Fruit fly (Drosophila melanogaster) whole organism, embryonic: Measurements from ENCODE around the gene RpS28b.
A peak's percentile ranks its signal among the peaks of the same experiment; 100 is the strongest.

Source experiments
- Blimp-1 ChIP-seq: fragments of 200-800 bp; sonication (Bioruptor generic); optimal IDR thresholded peaks from 3 replicates; lab custom pipeline; 2018; ENCODE audit warnings: missing biosample characterization, missing genetic modification characterization, mild to moderate bottlenecking, moderate library complexity, missing genetic modification reagents
- CG17385 ChIP-seq: fragments of 200-800 bp; sonication (Bioruptor generic); optimal IDR thresholded peaks from 3 replicates; lab custom pipeline; 2018; ENCODE audit warnings: missing biosample characterization, mild to moderate bottlenecking, missing genetic modification characterization
- CG2120 ChIP-seq: fragments of 200-800 bp; sonication (Bioruptor generic); optimal IDR thresholded peaks from 3 replicates; lab custom pipeline; 2016; ENCODE audit warnings: missing biosample characterization, missing genetic modification characterization
- CG34422 ChIP-seq: fragments of 200-800 bp; sonication (Bioruptor generic); IDR thresholded peaks from 3 replicates; pipeline ENCODE4 v1.3.6; 2022; ENCODE audit warnings: missing biosample characterization, missing genetic modification characterization
- CG43689 ChIP-seq: fragments of 200-800 bp; sonication (Bioruptor generic); IDR thresholded peaks from 2 replicates; pipeline ENCODE4 v1.3.6; 2022; ENCODE audit warnings: missing biosample characterization, missing genetic modification characterization
- CG6175 ChIP-seq: fragments of 200-800 bp; sonication (Bioruptor generic); IDR thresholded peaks from 3 replicates; pipeline ENCODE4 v1.3.6; 2022; ENCODE audit warnings: missing biosample characterization, missing genetic modification characterization
- CG6689 ChIP-seq: fragments of 200-800 bp; sonication (Bioruptor generic); IDR thresholded peaks from 2 replicates; pipeline ENCODE4 v1.3.6; 2022; ENCODE audit warnings: missing biosample characterization, missing genetic modification characterization
- Drgx ChIP-seq: fragments of 200-800 bp; sonication (Bioruptor generic); IDR thresholded peaks from 2 replicates; pipeline ENCODE4 v1.3.6; 2022; ENCODE audit warnings: missing biosample characterization, missing genetic modification characterization
- ERR ChIP-seq: fragments of 200-800 bp; sonication (Bioruptor generic); optimal IDR thresholded peaks from 2 replicates; lab custom pipeline; 2016; ENCODE audit warnings: missing biosample characterization, missing genetic modification characterization
- Ets65A ChIP-seq: fragments of 200-800 bp; sonication (Bioruptor generic); peaks from one replicate; lab custom pipeline; 2016; ENCODE audit warnings: missing biosample characterization, missing genetic modification characterization
- Hmx ChIP-seq: fragments of 200-800 bp; sonication (Bioruptor generic); optimal IDR thresholded peaks from 2 replicates; lab custom pipeline; 2016; ENCODE audit warnings: missing biosample characterization, missing genetic modification characterization
- Hr78 ChIP-seq, 2 experiments: fragments of 200-800 bp in 1 of 2; fragments of >200 bp in 1 of 2; sonication (Bioruptor generic) in 1 of 2; optimal IDR thresholded peaks; 2 replicates each; lab custom pipeline; 2017 to 2019; ENCODE audit warnings: missing biosample characterization in 2 of 2, missing genetic modification characterization in 2 of 2, mild to moderate bottlenecking in 1 of 2, moderate library complexity in 1 of 2
- Med ChIP-seq: fragments of 200-800 bp; sonication (Bioruptor generic); peaks from one replicate; lab custom pipeline; 2016; ENCODE audit warnings: missing biosample characterization, missing genetic modification characterization, mild to moderate bottlenecking, inconsistent platforms, moderate library complexity
- Nf-YA ChIP-seq: fragments of 200-800 bp; sonication (Bioruptor generic); IDR thresholded peaks from 2 replicates; pipeline ENCODE4 v1.3.6; 2022; ENCODE audit warnings: missing biosample characterization, missing genetic modification characterization
- ab ChIP-seq: fragments of 200-800 bp; sonication (Bioruptor generic); optimal IDR thresholded peaks from 2 replicates; lab custom pipeline; 2016; ENCODE audit warnings: missing biosample characterization, missing genetic modification characterization
- al ChIP-seq: fragments of 200-800 bp; sonication (Bioruptor generic); IDR thresholded peaks from 2 replicates; pipeline ENCODE4 v1.3.6; 2022; ENCODE audit warnings: missing biosample characterization, missing genetic modification characterization
- cato ChIP-seq: fragments of 200-800 bp; sonication (Bioruptor generic); optimal IDR thresholded peaks from 2 replicates; lab custom pipeline; 2016; ENCODE audit warnings: missing biosample characterization, missing genetic modification characterization, borderline replicate concordance
- caup ChIP-seq: fragments of 200-800 bp; sonication (Bioruptor generic); optimal IDR thresholded peaks from 3 replicates; lab custom pipeline; 2017; ENCODE audit warnings: missing biosample characterization, mild to moderate bottlenecking, missing genetic modification characterization, moderate library complexity; ENCODE audit not compliant: severe bottlenecking
- chinmo ChIP-seq: fragments of 200-800 bp; sonication (Bioruptor generic); IDR thresholded peaks from 4 replicates; pipeline ENCODE4 v1.3.6; 2022; ENCODE audit warnings: missing biosample characterization, missing genetic modification characterization; ENCODE audit not compliant: partially characterized antibody
- corto ChIP-seq: fragments of 200-800 bp; sonication (Bioruptor generic); optimal IDR thresholded peaks from 2 replicates; lab custom pipeline; 2016; ENCODE audit warnings: missing biosample characterization, mild to moderate bottlenecking, missing genetic modification characterization, moderate library complexity
- croc ChIP-seq: fragments of 200-800 bp; sonication (Bioruptor generic); conservative IDR thresholded peaks from 3 replicates; pipeline ENCODE4 v1.3.6; 2022; ENCODE audit warnings: missing biosample characterization, missing genetic modification characterization
- cwo ChIP-seq: fragments of 200-800 bp; sonication (Bioruptor generic); optimal IDR thresholded peaks from 3 replicates; lab custom pipeline; 2017; ENCODE audit warnings: missing biosample characterization, missing genetic modification characterization, mild to moderate bottlenecking, moderate library complexity, missing genetic modification reagents
- fd64A ChIP-seq: fragments of 200-800 bp; sonication (Bioruptor generic); optimal IDR thresholded peaks from 3 replicates; lab custom pipeline; 2018; ENCODE audit warnings: missing biosample characterization, mild to moderate bottlenecking, missing genetic modification characterization
- ftz-f1 ChIP-seq: fragments of 200-800 bp; sonication (Bioruptor generic); optimal IDR thresholded peaks from 2 replicates; lab custom pipeline; 2016; ENCODE audit warnings: missing biosample characterization, missing genetic modification characterization
- gem ChIP-seq: fragments of 200-800 bp; sonication (Bioruptor generic); optimal IDR thresholded peaks from 2 replicates; lab custom pipeline; 2019; ENCODE audit warnings: missing biosample characterization, mild to moderate bottlenecking, missing genetic modification characterization, moderate library complexity
- ham ChIP-seq: fragments of 200-800 bp; sonication (Bioruptor generic); IDR thresholded peaks from 2 replicates; pipeline ENCODE4 v1.3.6; 2022; ENCODE audit warnings: missing biosample characterization, missing genetic modification characterization
- hkb ChIP-seq, 2 experiments: fragments of 200-800 bp in 1 of 2; fragments of >200 bp in 1 of 2; sonication (Bioruptor generic) in 1 of 2; IDR thresholded peaks in 1 of 2; optimal IDR thresholded peaks in 1 of 2; 2 replicates each; pipeline versions ENCODE4 v1.3.6 to Lab custom; 2017 to 2022; ENCODE audit warnings: missing biosample characterization in 1 of 2, missing genetic modification characterization in 1 of 2
- ken ChIP-seq: fragments of 200-800 bp; sonication (Bioruptor generic); IDR thresholded peaks from 3 replicates; pipeline ENCODE4 v1.3.6; 2022; ENCODE audit warnings: missing biosample characterization, missing genetic modification characterization
- lab ChIP-seq: fragments of 200-800 bp; sonication (Bioruptor generic); optimal IDR thresholded peaks from 3 replicates; lab custom pipeline; 2017; ENCODE audit warnings: missing biosample characterization, missing genetic modification characterization, mild to moderate bottlenecking, moderate library complexity, missing genetic modification reagents
- nom ChIP-seq: fragments of 200-800 bp; sonication (Bioruptor generic); optimal IDR thresholded peaks from 2 replicates; lab custom pipeline; 2017; ENCODE audit warnings: missing biosample characterization, missing genetic modification characterization, mild to moderate bottlenecking, moderate library complexity, missing genetic modification reagents
- rib ChIP-seq: fragments of 200-800 bp; sonication (Bioruptor generic); IDR thresholded peaks from 2 replicates; pipeline ENCODE4 v1.3.6; 2022; ENCODE audit warnings: missing biosample characterization, missing genetic modification characterization
- row ChIP-seq: fragments of 200-800 bp; sonication (Bioruptor generic); IDR thresholded peaks from 3 replicates; pipeline ENCODE4 v1.3.6; 2022; ENCODE audit warnings: missing biosample characterization, missing genetic modification characterization
- slbo ChIP-seq: fragments of 200-800 bp; sonication (Bioruptor generic); IDR thresholded peaks from 2 replicates; pipeline ENCODE4 v1.3.6; 2022; ENCODE audit warnings: missing biosample characterization, missing genetic modification characterization
- sqz ChIP-seq: fragments of 200-800 bp; sonication (Bioruptor generic); optimal IDR thresholded peaks from 3 replicates; lab custom pipeline; 2018; ENCODE audit warnings: missing biosample characterization, mild to moderate bottlenecking, missing genetic modification characterization
- vfl ChIP-seq: fragments of 200-800 bp; sonication (Bioruptor generic); optimal IDR thresholded peaks from 2 replicates; lab custom pipeline; 2016; ENCODE audit warnings: missing biosample characterization, missing genetic modification characterization
- vvl ChIP-seq: fragments of 200-800 bp; sonication (Bioruptor generic); IDR thresholded peaks from 2 replicates; pipeline ENCODE4 v1.3.6; 2022; ENCODE audit warnings: missing biosample characterization, missing genetic modification characterization
- wdn ChIP-seq: fragments of 200-800 bp; sonication (Bioruptor generic); IDR thresholded peaks from 2 replicates; pipeline ENCODE4 v1.3.6; 2022; ENCODE audit warnings: missing biosample characterization, missing genetic modification characterization
- wek ChIP-seq: fragments of 200-800 bp; sonication (Bioruptor generic); optimal IDR thresholded peaks from 3 replicates; lab custom pipeline; 2018; ENCODE audit warnings: missing biosample characterization, mild to moderate bottlenecking, missing genetic modification characterization, moderate library complexity

Gene RpS28b

dm6 chrX:9579918-9580521 lies 25.6 kb downstream of the RpS28b start, which contains the start of gene LPCAT (continued):
- TF ChIP-seq ken (peak; percentile 90), Nf-YA (GFP tag; lab: Robert Waterston, UW) (no peak), cato (peak; percentile 47), ab (peak; percentile 24), Hmx (GFP tag; lab: Kevin White, UChicago) (peak; percentile 43), fd64A (GFP tag; lab: Kevin White, UChicago) (no peak), CG43689 (GFP tag; lab: Robert Waterston, UW) (peak; percentile 37; the same call in 1 of the 2 replicates), al (GFP tag; lab: Robert Waterston, UW) (peak; percentile 72), ham (GFP tag; lab: Robert Waterston, UW) (no peak), CG17385 (GFP tag; lab: Kevin White, UChicago) (peak; percentile 48), croc (GFP tag; lab: Robert Waterston, UW) (peak; percentile 56), wdn (GFP tag; lab: Robert Waterston, UW) (peak; percentile 74), caup (GFP tag; lab: Kevin White, UChicago) (peak; percentile 69)
- TF ChIP-seq, all 482 proteins: peak for 357

dm6 chrX:9580544-9580943 lies 26.1 kb downstream of the RpS28b start:
- TF ChIP-seq CG2120, result peak; percentile 2
- TF ChIP-seq rib (GFP tag; lab: Robert Waterston, UW), result 0 out of 2 replicates have a peak, but pooled peaks have one; percentile 17
- peak; percentile 85 for TF ChIP-seq Blimp-1 (GFP tag; lab: Kevin White, UChicago)
- TF ChIP-seq CG34422 (GFP tag; lab: Robert Waterston, UW), result no peak
- TF ChIP-seq nom (GFP tag; lab: Kevin White, UChicago), result peak; percentile 17
- peak; percentile 90 for TF ChIP-seq ftz-f1 (GFP tag; lab: Kevin White, UChicago)
- TF ChIP-seq gem (tag; lab: Kevin White, UChicago), result no peak
- 0 out of 4 replicates have a peak, but pooled peaks have one; percentile 71 for TF ChIP-seq chinmo (GFP tag; lab: Robert Waterston, UW)
- TF ChIP-seq ERR (GFP tag; lab: Kevin White, UChicago), result peak; percentile 38
- TF ChIP-seq sqz (GFP tag; lab: Kevin White, UChicago), result peak; percentile 72
- peak; percentile 20; the same call in 1 of the 2 replicates for TF ChIP-seq slbo (GFP tag; lab: Robert Waterston, UW)
- no peak for TF ChIP-seq hkb (optimal IDR thresholded peaks at IDR 0.05; lab: Kevin White, UChicago)
- peak; percentile 26; the same call in 1 of the 2 replicates for TF ChIP-seq hkb (GFP tag; IDR thresholded peaks at IDR 0.05; lab: Robert Waterston, UW)
- TF ChIP-seq wek (GFP tag; lab: Kevin White, UChicago), result peak; percentile 61
- no peak for TF ChIP-seq CG6175 (GFP tag; lab: Robert Waterston, UW)
- TF ChIP-seq row (GFP tag; lab: Robert Waterston, UW), result 0 out of 3 replicates have a peak, but pooled peaks have one; percentile 9
- peak in 1 of 2 experiments; percentile 57 for TF ChIP-seq Hr78 (GFP tag; optimal IDR thresholded peaks at IDR 0.05; lab: Kevin White, UChicago)
- TF ChIP-seq vfl, result no peak
- peak; percentile 26 for TF ChIP-seq lab (GFP tag; lab: Kevin White, UChicago)
- no peak for TF ChIP-seq Drgx (GFP tag; lab: Robert Waterston, UW)
- peak; percentile 10 for TF ChIP-seq Ets65A (GFP tag; lab: Kevin White, UChicago)
- no peak for TF ChIP-seq corto (GFP tag; lab: Kevin White, UChicago)
- TF ChIP-seq Med (GFP tag; lab: Kevin White, UChicago), result peak; percentile 51
- 0 out of 2 replicates have a peak, but pooled peaks have one; percentile 13 for TF ChIP-seq CG6689 (GFP tag; lab: Robert Waterston, UW)
- TF ChIP-seq vvl (GFP tag; lab: Robert Waterston, UW), result 0 out of 2 replicates have a peak, but pooled peaks have one; percentile 8
- peak; percentile 61 for TF ChIP-seq cwo
- TF ChIP-seq, all 482 proteins: peak for 19
